Fruit fly (Drosophila melanogaster) whole organism, embryonic: Measurements from ENCODE around the gene Rsbp15.

Source experiments
- CG10147 ChIP-seq: fragments of 200-800 bp; sonication (Bioruptor generic); optimal IDR thresholded peaks from 2 replicates; lab custom pipeline; 2019; ENCODE audit warnings: missing biosample characterization, mild to moderate bottlenecking, missing genetic modification characterization, moderate library complexity
- CG10274 ChIP-seq: fragments of 200-800 bp; sonication (Bioruptor generic); optimal IDR thresholded peaks from 3 replicates; lab custom pipeline; 2017; ENCODE audit warnings: missing biosample characterization, mild to moderate bottlenecking, missing genetic modification characterization
- CG11085 ChIP-seq: fragments of 200-800 bp; sonication (Bioruptor generic); IDR thresholded peaks from 2 replicates; pipeline ENCODE4 v1.3.6; 2022; ENCODE audit warnings: missing biosample characterization, missing genetic modification characterization
- CG12299 ChIP-seq: fragments of 200-800 bp; sonication (Bioruptor generic); optimal IDR thresholded peaks from 2 replicates; lab custom pipeline; 2018; ENCODE audit warnings: missing biosample characterization, mild to moderate bottlenecking, missing genetic modification characterization
- CG14667 ChIP-seq: fragments of 200-800 bp; sonication (Bioruptor generic); IDR thresholded peaks from 2 replicates; pipeline ENCODE4 v1.3.6; 2022; ENCODE audit warnings: missing biosample characterization, missing genetic modification characterization
- CG15073 ChIP-seq: fragments of 200-800 bp; sonication (Bioruptor generic); optimal IDR thresholded peaks from 2 replicates; lab custom pipeline; 2016; ENCODE audit warnings: missing biosample characterization, missing genetic modification characterization
- CG15601 ChIP-seq: fragments of 200-800 bp; sonication (Bioruptor generic); optimal IDR thresholded peaks from 3 replicates; lab custom pipeline; 2019; ENCODE audit warnings: missing biosample characterization, mild to moderate bottlenecking, missing genetic modification characterization, moderate library complexity
- CG1602 ChIP-seq: fragments of 200-800 bp; sonication (Bioruptor generic); optimal IDR thresholded peaks from 3 replicates; lab custom pipeline; 2016; ENCODE audit warnings: missing biosample characterization, missing genetic modification characterization
- CG18764 ChIP-seq: fragments of 200-800 bp; sonication (Bioruptor generic); optimal IDR thresholded peaks from 3 replicates; lab custom pipeline; 2016; ENCODE audit warnings: missing biosample characterization, missing genetic modification characterization
- CG2199 ChIP-seq: fragments of 200-800 bp; sonication (Bioruptor generic); IDR thresholded peaks from 3 replicates; pipeline ENCODE4 v1.3.6; 2022; ENCODE audit warnings: missing biosample characterization, missing genetic modification characterization
- CG30431 ChIP-seq: fragments of 200-800 bp; sonication (Bioruptor generic); optimal IDR thresholded peaks from 2 replicates; lab custom pipeline; 2017; ENCODE audit warnings: missing biosample characterization, missing genetic modification characterization
- CG3281 ChIP-seq: fragments of 200-800 bp; sonication (Bioruptor generic); optimal IDR thresholded peaks from 3 replicates; lab custom pipeline; 2017; ENCODE audit warnings: missing biosample characterization, mild to moderate bottlenecking, missing genetic modification characterization
- CG4707 ChIP-seq: fragments of 200-800 bp; sonication (Bioruptor generic); optimal IDR thresholded peaks from 2 replicates; lab custom pipeline; 2018; ENCODE audit warnings: missing biosample characterization, mild to moderate bottlenecking, missing genetic modification characterization, moderate library complexity
- CG4820 ChIP-seq: fragments of 200-800 bp; sonication (Bioruptor generic); optimal IDR thresholded peaks from 3 replicates; lab custom pipeline; 2016; ENCODE audit warnings: missing biosample characterization, missing genetic modification characterization
- CG6254 ChIP-seq: fragments of 200-800 bp; sonication (Bioruptor generic); optimal IDR thresholded peaks from 3 replicates; lab custom pipeline; 2017; ENCODE audit warnings: mild to moderate bottlenecking, missing biosample characterization, missing genetic modification reagents, missing genetic modification characterization
- CG6689 ChIP-seq: fragments of 200-800 bp; sonication (Bioruptor generic); IDR thresholded peaks from 2 replicates; pipeline ENCODE4 v1.3.6; 2022; ENCODE audit warnings: missing biosample characterization, missing genetic modification characterization
- CG6791 ChIP-seq: fragments of 200-800 bp; sonication (Bioruptor generic); IDR thresholded peaks from 3 replicates; pipeline ENCODE4 v1.3.6; 2022; ENCODE audit warnings: missing biosample characterization, missing genetic modification characterization; ENCODE audit not compliant: partially characterized antibody
- CG6813 ChIP-seq: fragments of 200-800 bp; sonication (Bioruptor generic); optimal IDR thresholded peaks from 2 replicates; lab custom pipeline; 2017; ENCODE audit warnings: missing biosample characterization, missing genetic modification characterization, mild to moderate bottlenecking, moderate library complexity, missing genetic modification reagents
- CG8089 ChIP-seq: fragments of 200-800 bp; sonication (Bioruptor generic); optimal IDR thresholded peaks from 3 replicates; lab custom pipeline; 2016; ENCODE audit warnings: missing biosample characterization, missing genetic modification characterization
- CG8478 ChIP-seq: fragments of >200 bp; optimal IDR thresholded peaks from 2 replicates; lab custom pipeline; 2018
- Camta ChIP-seq: fragments of 200-800 bp; sonication (Bioruptor generic); optimal IDR thresholded peaks from 2 replicates; lab custom pipeline; 2016; ENCODE audit warnings: missing biosample characterization, missing genetic modification characterization
- Doc2 ChIP-seq: fragments of 200-800 bp; sonication (Bioruptor generic); IDR thresholded peaks from 2 replicates; pipeline ENCODE4 v1.3.6; 2022; ENCODE audit warnings: missing biosample characterization, missing genetic modification characterization
- Eip74EF ChIP-seq, 2 experiments: fragments of 200-800 bp in 1 of 2; fragments of >200 bp in 1 of 2; sonication (Bioruptor generic) in 1 of 2; optimal IDR thresholded peaks; 2 replicates each; lab custom pipeline; 2017 to 2019; ENCODE audit warnings: missing biosample characterization in 2 of 2, missing genetic modification characterization in 2 of 2, mild to moderate bottlenecking in 1 of 2, moderate library complexity in 1 of 2
- H15 ChIP-seq: fragments of 200-800 bp; sonication (Bioruptor generic); IDR thresholded peaks from 3 replicates; pipeline ENCODE4 v1.3.6; 2022; ENCODE audit warnings: missing biosample characterization, missing genetic modification characterization
- Hey ChIP-seq: fragments of 200-800 bp; sonication (Bioruptor generic); optimal IDR thresholded peaks from 3 replicates; lab custom pipeline; 2018; ENCODE audit warnings: missing biosample characterization, mild to moderate bottlenecking, missing genetic modification characterization
- HmgD ChIP-seq: fragments of 200-800 bp; sonication (Bioruptor generic); optimal IDR thresholded peaks from 3 replicates; lab custom pipeline; 2016; ENCODE audit warnings: missing biosample characterization, missing genetic modification characterization
- Hmx ChIP-seq: fragments of 200-800 bp; sonication (Bioruptor generic); optimal IDR thresholded peaks from 2 replicates; lab custom pipeline; 2016; ENCODE audit warnings: missing biosample characterization, missing genetic modification characterization
- Hr3 ChIP-seq: fragments of 200-800 bp; sonication (Bioruptor generic); optimal IDR thresholded peaks from 3 replicates; lab custom pipeline; 2016; ENCODE audit warnings: missing biosample characterization, missing genetic modification characterization
- Nf-YB ChIP-seq: fragments of 200-800 bp; sonication (Bioruptor generic); optimal IDR thresholded peaks from 3 replicates; lab custom pipeline; 2019; ENCODE audit warnings: missing biosample characterization, mild to moderate bottlenecking, missing genetic modification characterization, moderate library complexity
- Optix ChIP-seq: fragments of 200-800 bp; sonication (Bioruptor generic); IDR thresholded peaks from 3 replicates; pipeline ENCODE4 v1.3.6; 2022; ENCODE audit warnings: missing biosample characterization, missing genetic modification characterization
- Sox100B ChIP-seq: fragments of 200-800 bp; sonication (Bioruptor generic); optimal IDR thresholded peaks from 3 replicates; lab custom pipeline; 2018; ENCODE audit warnings: missing biosample characterization, mild to moderate bottlenecking, missing genetic modification characterization
- Sry-δ ChIP-seq: fragments of 200-800 bp; sonication (Bioruptor generic); optimal IDR thresholded peaks from 2 replicates; lab custom pipeline; 2016; ENCODE audit warnings: missing biosample characterization, missing genetic modification characterization
- bigmax ChIP-seq: fragments of 200-800 bp; sonication (Bioruptor generic); optimal IDR thresholded peaks from 2 replicates; lab custom pipeline; 2018; ENCODE audit warnings: missing biosample characterization, mild to moderate bottlenecking, missing genetic modification characterization
- dan ChIP-seq: fragments of 200-800 bp; sonication (Bioruptor generic); IDR thresholded peaks from 2 replicates; pipeline ENCODE4 v1.3.6; 2022; ENCODE audit warnings: missing biosample characterization, missing genetic modification characterization
- ems ChIP-seq: fragments of 200-800 bp; sonication (Bioruptor generic); optimal IDR thresholded peaks from 3 replicates; lab custom pipeline; 2016; ENCODE audit warnings: missing biosample characterization, missing genetic modification characterization
- ewg ChIP-seq: fragments of 200-800 bp; sonication (Bioruptor generic); optimal IDR thresholded peaks from 3 replicates; lab custom pipeline; 2017; ENCODE audit warnings: mild to moderate bottlenecking, missing biosample characterization, missing genetic modification reagents, missing genetic modification characterization
- fd64A ChIP-seq: fragments of 200-800 bp; sonication (Bioruptor generic); optimal IDR thresholded peaks from 3 replicates; lab custom pipeline; 2018; ENCODE audit warnings: missing biosample characterization, mild to moderate bottlenecking, missing genetic modification characterization
- gce ChIP-seq: fragments of 200-800 bp; sonication (Bioruptor generic); IDR thresholded peaks from 3 replicates; pipeline ENCODE4 v1.3.6; 2022; ENCODE audit warnings: missing biosample characterization, missing genetic modification characterization
- gcm ChIP-seq: fragments of 200-800 bp; sonication (Bioruptor generic); optimal IDR thresholded peaks from 2 replicates; lab custom pipeline; 2019; ENCODE audit warnings: missing biosample characterization, mild to moderate bottlenecking, missing genetic modification characterization, moderate library complexity
- grn ChIP-seq: fragments of 200-800 bp; sonication (Bioruptor generic); optimal IDR thresholded peaks from 3 replicates; lab custom pipeline; 2017; ENCODE audit warnings: missing biosample characterization, missing genetic modification characterization
- hbn ChIP-seq: fragments of 200-800 bp; sonication (Bioruptor generic); IDR thresholded peaks from 2 replicates; pipeline ENCODE4 v1.3.6; 2022; ENCODE audit warnings: missing biosample characterization, missing genetic modification characterization; ENCODE audit not compliant: partially characterized antibody
- her ChIP-seq: fragments of 200-800 bp; sonication (Bioruptor generic); optimal IDR thresholded peaks from 2 replicates; lab custom pipeline; 2016; ENCODE audit warnings: missing biosample characterization, missing genetic modification characterization
- lbe ChIP-seq: fragments of 200-800 bp; sonication (Bioruptor generic); optimal IDR thresholded peaks from 2 replicates; lab custom pipeline; 2016; ENCODE audit warnings: missing biosample characterization, mild to moderate bottlenecking, missing genetic modification characterization
- luna ChIP-seq: fragments of 200-800 bp; sonication (Bioruptor generic); optimal IDR thresholded peaks from 2 replicates; lab custom pipeline; 2016; ENCODE audit warnings: missing biosample characterization, missing genetic modification characterization
- psq ChIP-seq: fragments of 200-800 bp; sonication (Bioruptor generic); optimal IDR thresholded peaks from 2 replicates; lab custom pipeline; 2017; ENCODE audit warnings: missing biosample characterization, missing genetic modification characterization
- sens-2 ChIP-seq: fragments of 200-800 bp; sonication (Bioruptor generic); IDR thresholded peaks from 2 replicates; pipeline ENCODE4 v1.3.6; 2022; ENCODE audit warnings: missing biosample characterization, missing genetic modification characterization
- slbo ChIP-seq: fragments of 200-800 bp; sonication (Bioruptor generic); IDR thresholded peaks from 2 replicates; pipeline ENCODE4 v1.3.6; 2022; ENCODE audit warnings: missing biosample characterization, missing genetic modification characterization
- stwl ChIP-seq: fragments of 200-800 bp; sonication (Bioruptor generic); optimal IDR thresholded peaks from 3 replicates; lab custom pipeline; 2018; ENCODE audit warnings: missing biosample characterization, mild to moderate bottlenecking, missing genetic modification characterization, moderate library complexity
- tap ChIP-seq: fragments of 200-800 bp; optimal IDR thresholded peaks from 3 replicates; lab custom pipeline; 2019; ENCODE audit warnings: missing biosample characterization, mild to moderate bottlenecking, missing genetic modification characterization, moderate library complexity
- tgo ChIP-seq: fragments of 200-800 bp; sonication (Bioruptor generic); IDR thresholded peaks from 3 replicates; pipeline ENCODE4 v1.3.6; 2022; ENCODE audit warnings: missing biosample characterization, missing genetic modification characterization
- wek ChIP-seq: fragments of 200-800 bp; sonication (Bioruptor generic); optimal IDR thresholded peaks from 3 replicates; lab custom pipeline; 2018; ENCODE audit warnings: missing biosample characterization, mild to moderate bottlenecking, missing genetic modification characterization, moderate library complexity

Gene Rsbp15

dm6 chr3R:12221366-12221916, 746 bp upstream of the Rsbp15 start, which contains the start of gene CG4860 (continued):
- TF ChIP-seq CG2199 (GFP tag; lab: Robert Waterston, UW) (0 out of 3 replicates have a peak, but pooled peaks have one; percentile 53), HmgD (peak; percentile 59), bigmax (GFP tag; lab: Kevin White, UChicago) (no peak), fd64A (GFP tag; lab: Kevin White, UChicago) (no peak), CG4707 (GFP tag; lab: Kevin White, UChicago) (no peak), tap (peak; percentile 63), ems (GFP tag; lab: Kevin White, UChicago) (peak; percentile 85), CG30431 (GFP tag; lab: Kevin White, UChicago) (peak; percentile 63), hbn (GFP tag; lab: Robert Waterston, UW) (no peak), Hmx (GFP tag; lab: Kevin White, UChicago) (peak; percentile 80), CG6254 (GFP tag; lab: Kevin White, UChicago) (peak; percentile 59), Hey (no peak), Nf-YB (GFP tag; lab: Kevin White, UChicago) (peak; percentile 56), grn (GFP tag; lab: Kevin White, UChicago) (no peak), stwl (tag; lab: Kevin White, UChicago) (no peak), Sry-δ (GFP tag; lab: Kevin White, UChicago) (peak; percentile 34), slbo (GFP tag; lab: Robert Waterston, UW) (peak; percentile 94), luna (GFP tag; lab: Kevin White, UChicago) (peak; percentile 70), CG12299 (peak; percentile 84), CG6813 (peak; percentile 52), dan (GFP tag; lab: Robert Waterston, UW) (no peak), lbe (GFP tag; lab: Kevin White, UChicago) (peak; percentile 85), Hr3 (peak; percentile 81), Optix (GFP tag; lab: Robert Waterston, UW) (peak; percentile 50; the same call in 2 of the 3 replicates), Doc2 (no peak; the same call in 1 of the 2 replicates), CG1602 (GFP tag; lab: Kevin White, UChicago) (peak; percentile 80), CG6791 (no peak), CG15073 (peak; percentile 1), CG10274 (GFP tag; lab: Kevin White, UChicago) (peak; percentile 66), Eip74EF (GFP tag; optimal IDR thresholded peaks at IDR 0.05; lab: Kevin White, UChicago) (no peak), sens-2 (GFP tag; lab: Robert Waterston, UW) (peak; percentile 62; the same call in 1 of the 2 replicates), tgo (peak; percentile 89), her (peak; percentile 76), CG3281 (GFP tag; lab: Kevin White, UChicago) (peak; percentile 89), Camta (GFP tag; lab: Kevin White, UChicago) (peak; percentile 82), ewg (GFP tag; lab: Kevin White, UChicago) (peak; percentile 58), gce (GFP tag; lab: Robert Waterston, UW) (peak; percentile 80), CG15601 (tag; lab: Kevin White, UChicago) (peak; percentile 78), Sox100B (no peak), psq (GFP tag; lab: Kevin White, UChicago) (peak; percentile 50), CG14667 (GFP tag; lab: Robert Waterston, UW) (peak; percentile 80), H15 (peak; percentile 84), CG11085 (peak; percentile 72), gcm (GFP tag; lab: Kevin White, UChicago) (peak; percentile 81), wek (GFP tag; lab: Kevin White, UChicago) (peak; percentile 43), CG8478 (lab: Kevin White, UChicago) (no peak), CG6689 (peak; percentile 85), CG4820 (GFP tag; lab: Kevin White, UChicago) (peak; percentile 80), CG18764 (GFP tag; lab: Kevin White, UChicago) (peak; percentile 75), CG8089 (GFP tag; lab: Kevin White, UChicago) (peak; percentile 64), CG10147 (peak; percentile 76)
